Fruit fly (Drosophila melanogaster): ENCODE data around the gene CG12301.

CG12301 gene

DNA sequence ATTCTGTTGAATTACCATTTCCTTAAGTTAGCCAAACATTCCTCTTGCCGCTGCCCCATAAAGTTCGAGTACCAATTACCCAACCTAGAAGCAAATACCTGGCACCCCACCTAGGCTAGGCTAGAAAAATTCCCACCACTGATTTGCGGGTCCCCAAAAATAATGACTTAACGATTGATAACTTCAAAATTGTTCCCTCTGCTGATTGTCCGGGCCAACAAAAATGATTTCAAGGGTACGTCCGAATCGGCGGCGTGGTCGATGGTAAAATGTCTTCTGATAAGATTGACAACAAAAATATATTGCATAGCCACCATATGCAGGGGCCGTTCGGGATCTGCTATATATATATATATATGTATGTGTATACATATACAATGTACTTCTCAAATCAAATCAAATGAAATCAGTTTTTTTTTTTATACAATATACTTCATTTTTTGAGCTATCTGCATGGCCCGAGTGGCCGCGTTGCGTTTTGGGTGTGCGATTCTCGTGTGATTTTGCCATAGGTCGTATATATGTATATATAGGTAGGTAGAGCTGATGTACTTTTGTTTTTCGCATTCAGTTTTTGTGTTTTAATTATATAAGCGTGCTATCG is 33.3 kb upstream of the CG12301 start:
- TF ChIP-seq rn (GFP tag; IDR thresholded peaks at IDR 0.05) (no peak), Pif1A (GFP tag; optimal IDR thresholded peaks at IDR 0.05) (no peak)

DNA sequence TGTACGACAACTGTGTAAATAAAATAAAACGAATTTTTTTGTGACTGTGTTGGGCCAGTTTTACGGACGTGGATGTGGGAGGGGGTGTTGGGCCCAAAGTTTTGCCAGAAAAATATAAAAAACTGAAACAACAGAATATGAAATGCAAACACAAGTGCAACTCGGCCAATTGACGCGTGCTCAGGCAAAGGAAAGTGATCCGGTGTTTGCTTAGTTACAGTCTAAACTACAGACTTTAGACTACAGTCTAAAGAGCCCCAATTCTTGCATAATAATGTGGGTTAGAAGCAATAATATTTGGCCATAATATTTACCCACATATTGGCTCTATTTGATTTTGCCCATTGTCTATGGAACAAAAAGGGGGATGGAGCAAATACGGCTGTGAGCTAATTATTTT is 31.8 kb upstream of the CG12301 start:
- TF ChIP-seq CG32121 (GFP tag; IDR thresholded peaks at IDR 0.05) (no peak), Ets98B (GFP tag; IDR thresholded peaks at IDR 0.05) (no peak), CG8301 (tag; optimal IDR thresholded peaks at IDR 0.05) (no peak), CG14655 (GFP tag; optimal IDR thresholded peaks at IDR 0.05) (no peak), Pif1A (GFP tag; optimal IDR thresholded peaks at IDR 0.05) (no peak), CG17806 (tag; optimal IDR thresholded peaks at IDR 0.05) (no peak), CG12605 (GFP tag; IDR thresholded peaks at IDR 0.05) (no peak), CG10348 (GFP tag; IDR thresholded peaks at IDR 0.05) (no peak), CG15710 (tag; optimal IDR thresholded peaks at IDR 0.05) (no peak), CG8159 (tag; optimal IDR thresholded peaks at IDR 0.05) (no peak), CG13204 (GFP tag; optimal IDR thresholded peaks at IDR 0.05) (no peak), CG34367 (tag; optimal IDR thresholded peaks at IDR 0.05) (no peak), fd96Ca (GFP tag; IDR thresholded peaks at IDR 0.05) (no peak), rn (GFP tag; IDR thresholded peaks at IDR 0.05) (no peak), CG9948 (tag; optimal IDR thresholded peaks at IDR 0.05) (no peak), CG4496 (GFP tag; IDR thresholded peaks at IDR 0.05) (no peak), gl (tag; optimal IDR thresholded peaks at IDR 0.05) (no peak), Pif1B (GFP tag; optimal IDR thresholded peaks at IDR 0.05) (no peak)

DNA sequence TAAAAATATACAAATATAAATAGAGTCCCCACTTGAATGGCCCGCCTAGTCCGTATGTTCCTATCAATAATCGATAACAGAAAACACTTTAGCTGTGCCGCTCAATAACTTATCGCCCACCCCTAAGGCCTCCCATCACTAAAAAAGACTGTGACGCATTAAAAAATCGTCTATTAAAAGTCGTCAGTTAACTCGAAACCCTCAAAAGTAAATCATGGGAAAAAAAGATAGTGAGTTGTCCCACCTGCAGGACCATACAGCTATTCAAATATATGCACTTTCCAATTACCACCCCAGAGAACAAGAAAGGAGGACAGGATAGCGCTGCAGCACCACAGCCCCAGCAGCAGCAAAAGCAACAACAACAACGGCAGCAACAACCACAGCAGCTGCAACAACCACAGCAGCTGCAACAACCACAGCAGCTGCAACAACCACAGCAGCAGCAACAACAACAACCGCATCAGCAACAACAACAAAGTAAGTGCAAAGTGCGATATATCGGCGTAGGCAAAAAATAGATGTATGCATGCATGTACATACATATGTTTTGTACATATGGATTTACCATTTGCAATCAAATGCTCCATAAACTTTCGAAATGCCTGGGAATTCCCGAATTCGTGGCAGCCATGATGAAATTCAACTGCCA is 26.5 kb upstream of the CG12301 start, which contains the start of gene AGO2:
AGO2 (plus strand) TSS at position 121 of the 652 bp plus-strand sequence.
- TF ChIP-seq fd96Ca (GFP tag; IDR thresholded peaks at IDR 0.05) (no peak), CG17806 (tag; optimal IDR thresholded peaks at IDR 0.05) (no peak), CG8301 (tag; optimal IDR thresholded peaks at IDR 0.05) (peak; percentile 90), gl (tag; optimal IDR thresholded peaks at IDR 0.05) (peak; percentile 99), CG4496 (GFP tag; IDR thresholded peaks at IDR 0.05) (peak; percentile 96), CG32121 (GFP tag; IDR thresholded peaks at IDR 0.05) (peak; percentile 93), CG10348 (GFP tag; IDR thresholded peaks at IDR 0.05) (no peak), CG34367 (tag; optimal IDR thresholded peaks at IDR 0.05) (no peak), CG14655 (GFP tag; optimal IDR thresholded peaks at IDR 0.05) (peak; percentile 94), D1 (tag; optimal IDR thresholded peaks at IDR 0.05) (peak; percentile 64), Pif1B (GFP tag; optimal IDR thresholded peaks at IDR 0.05) (no peak), rn (GFP tag; IDR thresholded peaks at IDR 0.05) (peak; percentile 82), CG12605 (GFP tag; IDR thresholded peaks at IDR 0.05) (peak; percentile 92), CG9948 (tag; optimal IDR thresholded peaks at IDR 0.05) (peak; percentile 51), Pif1A (GFP tag; optimal IDR thresholded peaks at IDR 0.05) (peak; percentile 89), CG15710 (tag; optimal IDR thresholded peaks at IDR 0.05) (peak; percentile 25), Snoo (tag; optimal IDR thresholded peaks at IDR 0.05) (no peak), CG8159 (tag; optimal IDR thresholded peaks at IDR 0.05) (peak; percentile 75), Ets98B (GFP tag; IDR thresholded peaks at IDR 0.05) (peak; percentile 94), EcR (GFP tag; optimal IDR thresholded peaks at IDR 0.05) (peak; percentile 44), CG13204 (GFP tag; optimal IDR thresholded peaks at IDR 0.05) (no peak)

DNA sequence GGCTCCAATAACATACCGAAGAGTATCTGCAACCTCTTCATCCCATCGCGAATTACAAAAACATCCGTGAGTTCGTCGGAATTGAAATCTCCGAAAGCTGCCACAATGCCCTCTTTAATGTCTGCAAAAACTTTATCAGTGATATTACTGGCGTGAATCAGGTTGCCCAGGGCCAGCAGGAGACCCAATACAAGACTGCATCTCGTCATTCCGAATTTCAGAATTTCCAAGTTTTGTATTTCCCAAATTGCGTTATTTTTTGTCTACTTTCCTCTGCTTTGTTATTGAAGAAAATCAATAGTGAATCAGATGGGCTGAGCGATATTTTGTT is 17.9 kb upstream of the CG12301 start:
- TF ChIP-seq Ets98B (GFP tag; IDR thresholded peaks at IDR 0.05) (no peak), Snoo (tag; optimal IDR thresholded peaks at IDR 0.05) (no peak), CG32121 (GFP tag; IDR thresholded peaks at IDR 0.05) (no peak), rn (GFP tag; IDR thresholded peaks at IDR 0.05) (no peak)

DNA sequence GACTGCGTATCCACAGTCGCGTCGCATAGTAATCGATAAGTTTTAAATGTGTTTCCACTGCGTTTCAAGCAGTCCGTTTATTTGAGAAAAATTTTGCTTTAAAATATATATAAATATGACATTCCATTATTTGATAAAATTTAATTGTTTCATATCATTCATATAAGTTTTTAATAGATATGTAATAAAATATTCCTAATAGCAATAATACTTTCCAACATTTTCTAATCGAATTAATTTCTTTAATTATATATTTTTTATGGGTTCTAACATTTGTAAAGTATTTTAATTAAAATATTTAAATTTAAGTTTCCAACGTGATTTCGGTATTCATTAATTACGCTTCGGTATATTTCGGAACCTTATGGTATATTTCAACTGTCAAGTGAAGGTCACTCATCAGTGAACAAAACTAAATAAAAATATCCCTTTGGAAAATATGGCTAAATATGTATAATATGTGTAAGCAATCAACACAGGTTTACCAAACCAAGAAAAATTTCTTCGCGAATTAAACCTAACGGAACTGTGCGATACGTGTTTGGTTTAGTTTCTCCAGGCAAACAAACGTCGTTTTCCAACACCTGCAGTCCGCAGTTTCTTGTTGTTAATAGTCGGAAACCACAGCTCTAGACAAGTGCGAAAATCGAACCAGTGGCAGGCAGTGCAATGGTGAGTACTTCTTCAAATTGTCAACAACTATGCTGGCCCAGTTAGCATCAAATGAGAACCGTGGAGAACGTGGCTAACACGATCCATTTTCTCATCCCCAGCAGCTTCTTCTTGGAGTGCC is 17.3 kb upstream of the CG12301 start, which contains the start of the genes CG7739 and SCCRO:
CG7739 (minus strand) TSS at position 8 of the 793 bp plus-strand sequence.
SCCRO (plus strand) TSS at position 370 of the 793 bp plus-strand sequence.
- peak; percentile 45 for TF ChIP-seq D1 (tag; optimal IDR thresholded peaks at IDR 0.05)
- TF ChIP-seq CG32121 (GFP tag; IDR thresholded peaks at IDR 0.05), result peak; percentile 57; the same call in 1 of the 2 replicates
- peak; percentile 25 for TF ChIP-seq CG8159 (tag; optimal IDR thresholded peaks at IDR 0.05)
- TF ChIP-seq CG15710 (tag; optimal IDR thresholded peaks at IDR 0.05), result peak; percentile 51
- peak; percentile 71; the same call in 2 of the 3 replicates for TF ChIP-seq CG4496 (GFP tag; IDR thresholded peaks at IDR 0.05)
- no peak for TF ChIP-seq Pif1A (GFP tag; optimal IDR thresholded peaks at IDR 0.05)
- 0 out of 3 replicates have a peak, but pooled peaks have one; percentile 49 for TF ChIP-seq fd96Ca (GFP tag; IDR thresholded peaks at IDR 0.05)
- TF ChIP-seq EcR (GFP tag; optimal IDR thresholded peaks at IDR 0.05), result no peak
- TF ChIP-seq CG9948 (tag; optimal IDR thresholded peaks at IDR 0.05), result peak; percentile 58
- peak; percentile 58 for TF ChIP-seq CG17806 (tag; optimal IDR thresholded peaks at IDR 0.05)
- TF ChIP-seq Ets98B (GFP tag; IDR thresholded peaks at IDR 0.05), result peak; percentile 62
- TF ChIP-seq CG12605 (GFP tag; IDR thresholded peaks at IDR 0.05), result 0 out of 2 replicates have a peak, but pooled peaks have one; percentile 51
- peak; percentile 3 for TF ChIP-seq CG8301 (tag; optimal IDR thresholded peaks at IDR 0.05)
- no peak for TF ChIP-seq CG10348 (GFP tag; IDR thresholded peaks at IDR 0.05)
- no peak for TF ChIP-seq CG13204 (GFP tag; optimal IDR thresholded peaks at IDR 0.05)
- TF ChIP-seq Snoo (tag; optimal IDR thresholded peaks at IDR 0.05), result peak; percentile 42
- no peak for TF ChIP-seq Pif1B (GFP tag; optimal IDR thresholded peaks at IDR 0.05)
- no peak for TF ChIP-seq CG14655 (GFP tag; optimal IDR thresholded peaks at IDR 0.05)
- TF ChIP-seq gl (tag; optimal IDR thresholded peaks at IDR 0.05), result no peak
- no peak for TF ChIP-seq rn (GFP tag; IDR thresholded peaks at IDR 0.05)
- TF ChIP-seq CG34367 (tag; optimal IDR thresholded peaks at IDR 0.05), result peak; percentile 9

All from whole organism, pupa.